Worm (Caenorhabditis elegans): ENCODE measurements around the gene gpa-1.

Gene gpa-1

DNA sequence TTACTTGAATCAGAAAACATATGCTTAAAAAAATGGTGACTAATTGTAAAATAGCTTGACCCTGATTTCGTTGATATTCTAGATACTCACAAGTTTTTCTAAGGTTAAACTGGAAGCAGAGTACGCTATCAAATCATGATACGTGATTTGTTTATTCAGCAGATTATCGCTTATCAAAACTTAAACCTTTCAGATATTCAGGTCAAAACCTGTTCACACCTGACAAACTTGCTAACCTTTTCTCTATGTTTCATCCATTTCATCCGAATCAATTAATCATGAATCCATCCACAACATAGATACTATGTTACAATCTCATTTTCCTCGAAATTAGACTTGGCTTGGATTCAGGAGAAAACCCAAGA, 29.7 kb downstream of the gpa-1 start:
- TF ChIP-seq nfyb-1 (GFP tag; IDR thresholded peaks at IDR 0.05): 0 out of 2 replicates have a peak, but pooled peaks have one; percentile 30
- TF ChIP-seq ztf-26 (tag; optimal IDR thresholded peaks at IDR 0.05): peak; percentile 53
- TF ChIP-seq ama-1 (optimal IDR thresholded peaks at IDR 0.05): peak; percentile 67
- no peak for TF ChIP-seq ama-1 (GFP tag; optimal IDR thresholded peaks at IDR 0.05)
- TF ChIP-seq him-1 (tag; optimal IDR thresholded peaks at IDR 0.05): no peak
- TF ChIP-seq K11D2.4 (GFP tag; IDR thresholded peaks at IDR 0.05): no peak

DNA sequence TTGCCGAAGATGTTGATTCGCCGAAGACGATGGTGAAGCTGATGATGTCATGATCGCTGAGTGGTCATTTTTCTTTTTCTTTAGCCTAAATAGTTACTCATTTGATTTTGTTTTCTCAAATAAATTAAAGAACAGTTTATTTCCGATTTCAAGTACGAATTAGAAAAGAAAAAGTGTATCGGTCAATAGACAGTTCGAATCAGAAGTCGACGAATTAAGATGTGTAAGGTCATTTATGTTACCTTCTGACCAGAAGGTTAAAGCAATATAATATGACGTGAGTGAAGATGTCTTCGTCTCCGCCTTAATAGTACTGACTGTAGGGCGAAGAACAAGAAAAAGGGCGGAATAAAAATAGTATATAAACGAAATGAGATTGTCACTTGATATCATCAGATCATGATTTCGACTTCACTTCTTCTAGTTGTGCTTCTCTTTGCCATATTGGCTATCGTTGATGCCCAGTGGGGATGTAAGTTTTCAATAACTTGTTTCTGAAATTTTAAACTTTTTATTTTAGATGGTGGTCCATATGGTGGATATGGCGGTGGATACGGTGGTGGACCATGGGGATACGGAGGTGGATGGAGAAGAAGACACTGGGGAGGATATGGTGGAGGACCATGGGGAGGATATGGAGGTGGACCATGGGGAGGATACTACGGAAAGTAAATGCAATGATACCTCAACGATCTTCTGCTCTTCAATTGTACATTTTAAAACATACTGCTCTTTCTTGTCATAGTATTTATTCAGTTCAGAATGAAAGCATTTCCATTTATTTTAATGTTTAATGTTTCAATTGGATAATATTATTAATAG, 30.3 kb downstream of the gpa-1 start, which contains the start of the genes T19C4.24 and nlp-33:
Gene T19C4.24, minus strand, starts transcription at position 51 of the 822 bp plus-strand sequence.
Gene nlp-33, plus strand, starts transcription at position 389 of the 822 bp plus-strand sequence.
- TF ChIP-seq ama-1 (optimal IDR thresholded peaks at IDR 0.05) (peak; percentile 71), ama-1 (GFP tag; optimal IDR thresholded peaks at IDR 0.05) (no peak), F55B11.4 (tag; optimal IDR thresholded peaks at IDR 0.05; ENCODE audit: borderline replicate concordance, insufficient read depth) (no peak), snpc-3.4 (tag; optimal IDR thresholded peaks at IDR 0.05) (no peak), mcd-1 (GFP tag; IDR thresholded peaks at IDR 0.05) (peak; percentile 34; the same call in 1 of the 2 replicates), repo-1 (tag; optimal IDR thresholded peaks at IDR 0.05) (peak; percentile 17), madf-10 (tag; optimal IDR thresholded peaks at IDR 0.05) (no peak), ekl-4 (GFP tag; IDR thresholded peaks at IDR 0.05) (no peak)

DNA sequence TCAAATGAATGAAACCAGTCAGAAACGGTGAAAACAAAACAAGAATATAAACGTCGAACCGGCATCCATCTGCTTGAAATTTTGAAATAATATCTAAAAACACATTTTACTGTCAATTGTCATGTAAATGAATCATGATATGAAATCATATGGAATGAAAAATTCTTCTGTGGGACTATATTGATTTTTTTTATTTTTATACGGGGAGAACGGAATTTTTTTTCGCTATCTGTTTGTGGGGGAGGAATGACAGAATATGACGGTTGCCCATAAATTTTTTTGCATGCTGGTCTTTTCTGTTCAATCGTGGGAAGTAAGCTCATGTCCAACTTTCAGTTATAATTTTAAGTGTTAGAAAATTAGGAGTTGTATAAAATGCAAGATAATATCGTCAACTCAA, 32.8 kb downstream of the gpa-1 start, which contains the start of gene C06H2.7:
Gene C06H2.7, minus strand, starts transcription at position 101 of the 400 bp plus-strand sequence.
- no peak for TF ChIP-seq snpc-3.4 (tag; optimal IDR thresholded peaks at IDR 0.05)
- TF ChIP-seq mcd-1 (GFP tag; IDR thresholded peaks at IDR 0.05): no peak

DNA sequence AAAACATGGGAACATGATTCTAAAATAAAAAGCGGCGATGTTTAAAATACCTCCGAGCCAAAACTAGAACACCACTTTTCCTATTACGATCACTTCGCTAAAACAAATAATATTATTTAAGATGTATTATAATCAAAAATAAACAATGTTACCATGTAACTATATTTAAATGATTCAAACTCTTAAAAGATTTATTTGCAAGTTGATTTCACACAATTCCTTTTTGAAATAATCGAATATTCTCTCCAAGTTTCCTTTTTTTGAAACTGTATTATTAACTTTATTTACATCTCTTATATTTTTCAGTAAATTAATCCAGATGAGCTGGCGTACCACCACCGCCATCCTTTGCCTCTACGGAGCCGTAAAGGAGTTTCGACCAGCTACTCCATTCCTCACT, 36.3 kb downstream of the gpa-1 start, which contains the start of gene folt-1:
Gene folt-1, plus strand, starts transcription at position 301 of the 400 bp plus-strand sequence.
- no peak for TF ChIP-seq egl-18 (GFP tag; IDR thresholded peaks at IDR 0.05)
- TF ChIP-seq bed-1 (GFP tag; IDR thresholded peaks at IDR 0.05): no peak
- TF ChIP-seq lsy-27 (tag; optimal IDR thresholded peaks at IDR 0.05; ENCODE audit: borderline replicate concordance, insufficient read depth): no peak

DNA sequence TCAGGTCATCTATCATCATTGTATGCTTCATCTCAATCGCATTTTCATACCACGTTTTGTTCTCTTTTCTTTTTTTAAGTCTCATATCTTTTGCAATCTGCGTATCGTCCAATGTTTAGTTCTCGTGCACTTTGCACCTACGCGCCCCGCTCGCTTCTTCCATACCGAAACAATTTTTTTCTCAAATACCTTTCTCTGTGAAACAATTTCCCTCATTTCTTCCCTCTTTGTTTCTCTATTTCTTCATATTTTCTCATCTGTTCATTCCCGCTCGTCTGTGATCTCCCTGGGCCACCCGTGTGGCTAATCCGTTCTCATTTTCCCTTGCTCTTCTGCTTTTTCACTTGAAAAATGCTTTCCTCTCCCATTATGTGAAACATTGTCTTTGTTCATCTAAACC, 37.2 kb downstream of the gpa-1 start:
- TF ChIP-seq ztf-18 (tag; optimal IDR thresholded peaks at IDR 0.05) (no peak), ztf-22 (GFP tag; optimal IDR thresholded peaks at IDR 0.05) (no peak), F49E8.2 (tag; optimal IDR thresholded peaks at IDR 0.05; ENCODE audit: insufficient read depth) (no peak), ceh-40 (GFP tag; IDR thresholded peaks at IDR 0.05) (no peak), ceh-79 (tag; optimal IDR thresholded peaks at IDR 0.05) (no peak), attf-5 (GFP tag; optimal IDR thresholded peaks at IDR 0.05) (peak; percentile 47), tlf-1 (GFP tag; optimal IDR thresholded peaks at IDR 0.05) (no peak), Y67H2A.10 (GFP tag; conservative IDR thresholded peaks at IDR 0.05) (no peak), nhr-80 (tag; optimal IDR thresholded peaks at IDR 0.05) (peak; percentile 44), nhr-90 (tag; optimal IDR thresholded peaks at IDR 0.05) (no peak), hrde-1 (tag; optimal IDR thresholded peaks at IDR 0.05; ENCODE audit: borderline replicate concordance) (no peak), hmg-1.2 (GFP tag; IDR thresholded peaks at IDR 0.05) (peak; percentile 19; the same call in 1 of the 2 replicates)

DNA sequence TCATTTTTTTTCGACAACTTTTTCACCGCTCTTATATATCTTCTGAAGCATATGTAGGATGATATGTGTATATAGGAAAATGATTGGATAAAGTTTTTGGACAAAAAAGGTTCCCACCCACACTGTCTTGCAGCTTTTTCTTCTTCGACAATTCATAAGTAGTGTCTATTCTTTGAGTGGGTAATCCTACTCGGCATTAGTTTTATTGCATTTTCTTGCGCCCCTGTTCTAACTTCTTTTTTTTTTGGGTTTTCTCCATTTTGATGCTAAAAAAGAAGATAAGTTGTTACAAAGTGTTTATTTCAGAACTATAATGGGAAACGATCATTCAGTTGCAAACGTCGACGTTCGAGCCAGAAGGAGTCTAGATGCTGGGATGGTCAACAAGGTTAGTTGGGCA, 43.2 kb downstream of the gpa-1 start, which contains the start of gene glb-3:
Gene glb-3, plus strand, starts transcription at position 301 of the 400 bp plus-strand sequence.
- TF ChIP-seq ztf-25 (GFP tag; IDR thresholded peaks at IDR 0.05) (no peak), let-607 (tag; optimal IDR thresholded peaks at IDR 0.05) (no peak)
